Fruit fly (Drosophila melanogaster): ENCODE data around the gene kz.
A peak's percentile ranks its signal among the peaks of the same experiment; 100 is the strongest.

kz gene

DNA sequence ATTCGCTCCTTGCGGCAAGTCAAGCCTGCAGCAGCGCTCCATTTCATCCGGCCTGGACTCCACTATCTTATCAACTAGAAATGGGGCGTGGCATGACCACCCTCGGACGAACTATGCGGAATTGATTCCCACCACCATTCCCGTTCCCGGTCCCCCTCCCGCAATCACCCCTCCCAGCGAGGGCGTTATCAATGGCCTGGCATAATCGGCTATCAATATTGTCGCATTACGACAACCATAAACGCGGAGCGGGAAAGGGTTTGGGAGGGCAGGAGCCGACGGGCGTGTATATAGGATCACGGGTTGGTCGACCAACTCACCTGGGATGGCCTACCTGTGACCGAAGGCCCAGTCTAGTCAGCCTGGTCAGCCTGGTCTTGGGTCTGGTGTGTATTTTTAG is 48.7 kb downstream of the kz start:
- TF ChIP-seq dsx (GFP tag; optimal IDR thresholded peaks at IDR 0.05; ENCODE audit: poor library complexity, severe bottlenecking) (no peak), vri (GFP tag; optimal IDR thresholded peaks at IDR 0.05) (peak; percentile 82), svp (GFP tag) (peak; percentile 58)

DNA sequence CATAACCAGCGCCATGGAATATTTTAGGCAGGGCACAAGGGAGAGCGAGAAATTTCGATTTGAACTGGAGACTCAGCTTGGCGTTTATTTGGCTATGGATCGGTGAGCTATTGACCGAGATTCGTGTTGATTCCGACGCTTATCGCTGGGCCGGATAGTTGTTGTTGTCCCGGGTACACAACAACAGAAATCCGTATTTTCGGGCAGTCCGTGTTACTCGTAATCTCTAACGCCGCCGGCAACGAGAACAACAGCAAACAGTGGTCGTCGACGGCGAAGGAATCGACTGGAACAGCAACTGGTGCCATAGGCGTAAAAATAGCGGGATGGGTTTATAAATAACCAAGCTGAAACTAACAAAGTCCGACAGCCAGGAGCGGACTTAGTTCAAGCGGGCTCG is 49.9 kb downstream of the kz start:
- TF ChIP-seq fkh (GFP tag; optimal IDR thresholded peaks at IDR 0.05) (peak; percentile 49), Eip75B (GFP tag; optimal IDR thresholded peaks at IDR 0.05) (no peak), svp (GFP tag) (peak; percentile 81)

DNA sequence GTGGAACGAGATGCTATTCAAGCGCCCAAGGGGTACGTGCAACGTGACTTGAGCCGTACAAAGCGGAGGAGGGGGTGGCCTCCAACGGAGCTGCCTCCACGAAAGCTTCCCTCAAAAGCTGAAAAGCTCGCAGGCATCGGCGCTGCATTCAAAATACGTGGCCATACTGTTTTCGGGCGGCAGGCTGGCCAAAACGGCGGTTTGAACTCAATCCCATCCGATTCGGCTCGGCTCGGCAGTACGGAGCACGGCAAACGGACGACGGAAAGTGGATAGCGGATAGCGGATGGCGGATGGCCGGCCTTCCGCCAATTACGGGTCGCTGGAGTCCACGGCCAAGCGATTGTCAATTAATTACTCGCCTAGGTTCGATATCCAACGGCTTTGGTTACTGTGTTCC is 52.9 kb downstream of the kz start, which contains the start of gene Mct1:
TSS of gene Mct1 (plus strand) at position 301 of the 400 bp plus-strand sequence.
- TF ChIP-seq CG10669 (GFP tag; optimal IDR thresholded peaks at IDR 0.05) (no peak), CG10631 (GFP tag; optimal IDR thresholded peaks at IDR 0.05) (no peak), pdm3 (GFP tag; optimal IDR thresholded peaks at IDR 0.05) (no peak), CG8632 (GFP tag; optimal IDR thresholded peaks at IDR 0.05) (no peak), CG3919 (GFP tag; optimal IDR thresholded peaks at IDR 0.05) (no peak), vri (GFP tag; optimal IDR thresholded peaks at IDR 0.05) (no peak), OdsH (GFP tag; optimal IDR thresholded peaks at IDR 0.05) (no peak), Sox15 (GFP tag; optimal IDR thresholded peaks at IDR 0.05) (no peak), ss (GFP tag; optimal IDR thresholded peaks at IDR 0.05) (no peak), CG1621 (tag; optimal IDR thresholded peaks at IDR 0.05) (no peak), Hr4 (GFP tag; optimal IDR thresholded peaks at IDR 0.05) (no peak), salr (GFP tag; optimal IDR thresholded peaks at IDR 0.05) (no peak), svp (GFP tag) (no peak), CG4318 (GFP tag; optimal IDR thresholded peaks at IDR 0.05) (no peak), Blimp-1 (GFP tag; optimal IDR thresholded peaks at IDR 0.05) (no peak), lz (GFP tag; optimal IDR thresholded peaks at IDR 0.05) (no peak)
